Fruit fly (Drosophila melanogaster) whole organism, pupa: Measurements from ENCODE around the gene mRpL10.

ENCODE experiments used
- CG32121 ChIP-seq: fragments of 200-800 bp; sonication (Bioruptor generic); IDR thresholded peaks from 2 replicates; pipeline ENCODE4 v1.3.6; 2022; ENCODE audit warnings: missing biosample characterization, missing genetic modification characterization
- CG4496 ChIP-seq: fragments of 200-800 bp; sonication (Bioruptor generic); IDR thresholded peaks from 3 replicates; pipeline ENCODE4 v1.3.6; 2022; ENCODE audit warnings: missing biosample characterization, missing genetic modification characterization
- CG9948 ChIP-seq: fragments of 200-800 bp; sonication (Bioruptor generic); optimal IDR thresholded peaks from 2 replicates; lab custom pipeline; 2018; ENCODE audit warnings: missing biosample characterization, mild to moderate bottlenecking, missing genetic modification characterization, moderate library complexity
- EcR ChIP-seq: fragments of 200-800 bp; sonication (Bioruptor generic); optimal IDR thresholded peaks from 3 replicates; lab custom pipeline; 2019; ENCODE audit warnings: missing biosample characterization, missing genetic modification characterization, mild to moderate bottlenecking, moderate library complexity, missing genetic modification reagents

dm6 chr2L:243819-244218 lies 40.2 kb downstream of the mRpL10 start:
- TF ChIP-seq EcR (GFP tag; lab: Kevin White, UChicago) (no peak), CG9948 (tag; lab: Kevin White, UChicago) (no peak), CG4496 (GFP tag; lab: Robert Waterston, UW) (peak; percentile 80), CG32121 (GFP tag; lab: Robert Waterston, UW) (peak; percentile 83)
